Fruit fly (Drosophila melanogaster): ENCODE measurements around the gene lectin-22C.

The lectin-22C gene

dm6 chr2L:1987434-1988191 lies 49.5 kb downstream of the lectin-22C start, which contains the start of gene Got2 (continued):
- TF ChIP-seq Hsf (GFP tag; optimal IDR thresholded peaks at IDR 0.05) (no peak), CG17829 (tag; optimal IDR thresholded peaks at IDR 0.05) (no peak), jumu (GFP tag; optimal IDR thresholded peaks at IDR 0.05) (no peak), Awh (GFP tag; IDR thresholded peaks at IDR 0.05) (no peak), CG16813 (GFP tag; IDR thresholded peaks at IDR 0.05; ENCODE audit: partially characterized antibody) (peak; percentile 78), CG17359 (tag; optimal IDR thresholded peaks at IDR 0.05) (no peak), MBD-R2 (GFP tag; IDR thresholded peaks at IDR 0.05) (no peak), ham (GFP tag; IDR thresholded peaks at IDR 0.05) (no peak), CG6272 (GFP tag; IDR thresholded peaks at IDR 0.05) (no peak), nmo (GFP tag; optimal IDR thresholded peaks at IDR 0.05) (peak; percentile 17), CG8924 (tag; optimal IDR thresholded peaks at IDR 0.05) (peak; percentile 28), Fer3 (tag; optimal IDR thresholded peaks at IDR 0.05) (no peak), CG12155 (GFP tag; optimal IDR thresholded peaks at IDR 0.05) (no peak), ATbp (GFP tag; optimal IDR thresholded peaks at IDR 0.05) (peak; percentile 32), CoRest (tag; optimal IDR thresholded peaks at IDR 0.05) (peak; percentile 39), CG6813 (GFP tag; optimal IDR thresholded peaks at IDR 0.05) (no peak), Sry-β (GFP tag; optimal IDR thresholded peaks at IDR 0.05) (peak; percentile 91), CG13775 (GFP tag; optimal IDR thresholded peaks at IDR 0.05) (peak; percentile 20), Rx (GFP tag; IDR thresholded peaks at IDR 0.05) (no peak), CG11093 (GFP tag; IDR thresholded peaks at IDR 0.05) (no peak), zen2 (GFP tag; IDR thresholded peaks at IDR 0.05; ENCODE audit: partially characterized antibody) (peak; percentile 75), dati (GFP tag; IDR thresholded peaks at IDR 0.05) (no peak), CG12769 (tag; optimal IDR thresholded peaks at IDR 0.05) (peak; percentile 15), Med (GFP tag) (no peak), pzg (GFP tag; optimal IDR thresholded peaks at IDR 0.05) (peak; percentile 34), CG14667 (GFP tag; IDR thresholded peaks at IDR 0.05) (no peak), Hr51 (GFP tag; optimal IDR thresholded peaks at IDR 0.05) (peak in 1 of 2 experiments; percentile 23), Lpt (GFP tag; optimal IDR thresholded peaks at IDR 0.05) (no peak), zfh1 (GFP tag; IDR thresholded peaks at IDR 0.05) (no peak), cato (GFP tag; optimal IDR thresholded peaks at IDR 0.05; ENCODE audit: borderline replicate concordance) (peak; percentile 2), zfh2 (GFP tag; optimal IDR thresholded peaks at IDR 0.05) (peak; percentile 28), Asciz (GFP tag; optimal IDR thresholded peaks at IDR 0.05) (no peak), CG11723 (GFP tag; optimal IDR thresholded peaks at IDR 0.05) (no peak), YL-1 (GFP tag; optimal IDR thresholded peaks at IDR 0.05) (no peak), Abd-B (GFP tag; optimal IDR thresholded peaks at IDR 0.05) (no peak), bsh (GFP tag; optimal IDR thresholded peaks at IDR 0.05) (no peak)
